Fruit fly (Drosophila melanogaster): ENCODE results near the gene TpnC73F.
A peak's percentile ranks its signal among the peaks of the same experiment; 100 is the strongest.

Gene TpnC73F

dm6 chr3L:17042297-17042921 is 3.5 kb upstream of the TpnC73F start, which contains the start of the genes scaf6 and Papst2 (continued):
- TF ChIP-seq CG11398 (GFP tag; optimal IDR thresholded peaks at IDR 0.05) (no peak), CG6765 (GFP tag; optimal IDR thresholded peaks at IDR 0.05) (no peak), mld (GFP tag; IDR thresholded peaks at IDR 0.05; ENCODE audit: partially characterized antibody) (no peak), sens (GFP tag) (peak; percentile 74), pzg (GFP tag; optimal IDR thresholded peaks at IDR 0.05) (peak; percentile 80), stc (GFP tag; IDR thresholded peaks at IDR 0.05) (no peak), CG2129 (GFP tag; IDR thresholded peaks at IDR 0.05; ENCODE audit: partially characterized antibody) (no peak), PHDP (tag; optimal IDR thresholded peaks at IDR 0.05) (no peak), CG11456 (GFP tag; IDR thresholded peaks at IDR 0.05) (no peak), disco-r (GFP tag; optimal IDR thresholded peaks at IDR 0.05) (no peak), CG17385 (GFP tag; optimal IDR thresholded peaks at IDR 0.05) (peak; percentile 97), CG7357 (GFP tag; IDR thresholded peaks at IDR 0.05) (no peak), Dfd (GFP tag; optimal IDR thresholded peaks at IDR 0.05) (no peak), sima (GFP tag; optimal IDR thresholded peaks at IDR 0.05) (no peak), CG1832 (GFP tag; optimal IDR thresholded peaks at IDR 0.05) (no peak), CG4282 (GFP tag; optimal IDR thresholded peaks at IDR 0.05) (no peak), tin (GFP tag; optimal IDR thresholded peaks at IDR 0.05) (no peak), schlank (tag; optimal IDR thresholded peaks at IDR 0.05) (no peak), CG30020 (tag; optimal IDR thresholded peaks at IDR 0.05) (peak; percentile 48), Ets97D (GFP tag; optimal IDR thresholded peaks at IDR 0.05) (peak; percentile 78), CG13123 (GFP tag; optimal IDR thresholded peaks at IDR 0.05) (no peak), salm (tag; optimal IDR thresholded peaks at IDR 0.05) (no peak), CG11093 (GFP tag; IDR thresholded peaks at IDR 0.05) (no peak), da (GFP tag; optimal IDR thresholded peaks at IDR 0.05) (no peak), cg (GFP tag; optimal IDR thresholded peaks at IDR 0.05) (peak; percentile 66), CG30431 (GFP tag; optimal IDR thresholded peaks at IDR 0.05) (no peak), Adf1 (GFP tag; IDR thresholded peaks at IDR 0.05) (no peak)

dm6 chr3L:17044799-17045198 is 1.1 kb upstream of the TpnC73F start, which contains the start of gene Pop5:
TSS of gene Pop5 (minus strand) at chr3L:17045038.
- TF ChIP-seq CG14014 (GFP tag; IDR thresholded peaks at IDR 0.05) = no peak
- TF ChIP-seq CG2712 (tag; optimal IDR thresholded peaks at IDR 0.05) = peak; percentile 2
- TF ChIP-seq Dll (GFP tag; IDR thresholded peaks at IDR 0.05; ENCODE audit: partially characterized antibody) = 0 out of 4 replicates have a peak, but pooled peaks have one; percentile 33
- TF ChIP-seq zf30C (GFP tag; optimal IDR thresholded peaks at IDR 0.05) = no peak
- 0 out of 3 replicates have a peak, but pooled peaks have one; percentile 37 for TF ChIP-seq CG34224 (GFP tag; IDR thresholded peaks at IDR 0.05; ENCODE audit: partially characterized antibody)
- no peak for TF ChIP-seq CG6689 (GFP tag; IDR thresholded peaks at IDR 0.05)
- peak; percentile 61 for TF ChIP-seq CG15514 (GFP tag; optimal IDR thresholded peaks at IDR 0.05)
- no peak for TF ChIP-seq fd3F (GFP tag; optimal IDR thresholded peaks at IDR 0.05)
- TF ChIP-seq bigmax (GFP tag; optimal IDR thresholded peaks at IDR 0.05) = no peak
- no peak for TF ChIP-seq CG33213 (GFP tag; optimal IDR thresholded peaks at IDR 0.05)
- TF ChIP-seq ato (GFP tag; IDR thresholded peaks at IDR 0.05; ENCODE audit: partially characterized antibody) = no peak
- TF ChIP-seq Hsf (GFP tag; optimal IDR thresholded peaks at IDR 0.05) = peak; percentile 3
- no peak for TF ChIP-seq CG1832 (GFP tag; optimal IDR thresholded peaks at IDR 0.05)
- no peak for TF ChIP-seq CG12769 (tag; optimal IDR thresholded peaks at IDR 0.05)
- no peak for TF ChIP-seq CG2875 (GFP tag; optimal IDR thresholded peaks at IDR 0.05)
- no peak for TF ChIP-seq Antp (GFP tag; optimal IDR thresholded peaks at IDR 0.05)
- TF ChIP-seq CG17829 (tag; optimal IDR thresholded peaks at IDR 0.05) = peak; percentile 37
- TF ChIP-seq sob (GFP tag; IDR thresholded peaks at IDR 0.05) = no peak
- no peak for TF ChIP-seq CG8388 (GFP tag; optimal IDR thresholded peaks at IDR 0.05)
- peak; percentile 28 for TF ChIP-seq zen (tag; optimal IDR thresholded peaks at IDR 0.05)
- peak; percentile 70 for TF ChIP-seq Sry-δ (GFP tag; optimal IDR thresholded peaks at IDR 0.05)
- no peak for TF ChIP-seq NFAT (GFP tag; IDR thresholded peaks at IDR 0.05)
- TF ChIP-seq Elba2 (GFP tag; optimal IDR thresholded peaks at IDR 0.05) = peak; percentile 73
- TF ChIP-seq CG30403 (GFP tag; optimal IDR thresholded peaks at IDR 0.05) = no peak
- no peak for TF ChIP-seq CG8944 (GFP tag; optimal IDR thresholded peaks at IDR 0.05)
